Fruit fly (Drosophila melanogaster) whole organism, embryonic: Measurements from ENCODE around the gene Son.
A peak's percentile ranks its signal among the peaks of the same experiment; 100 is the strongest.

Experiments
- Aef1 ChIP-seq: fragments of 200-800 bp; sonication (Bioruptor generic); IDR thresholded peaks from 3 replicates; pipeline ENCODE4 v1.3.6; 2022; ENCODE audit warnings: missing biosample characterization, missing genetic modification characterization
- CG10366 ChIP-seq: fragments of 200-800 bp; sonication (Bioruptor generic); IDR thresholded peaks from 2 replicates; pipeline ENCODE4 v1.3.6; 2022; ENCODE audit warnings: missing biosample characterization, missing genetic modification characterization
- CG11085 ChIP-seq: fragments of 200-800 bp; sonication (Bioruptor generic); IDR thresholded peaks from 2 replicates; pipeline ENCODE4 v1.3.6; 2022; ENCODE audit warnings: missing biosample characterization, missing genetic modification characterization
- CG11696 ChIP-seq: fragments of 200-800 bp; sonication (Bioruptor generic); IDR thresholded peaks from 2 replicates; pipeline ENCODE4 v1.3.6; 2022; ENCODE audit warnings: missing biosample characterization, missing genetic modification characterization
- CG12236 ChIP-seq: fragments of 200-800 bp; sonication (Bioruptor generic); optimal IDR thresholded peaks from 2 replicates; lab custom pipeline; 2016; ENCODE audit warnings: missing biosample characterization, missing genetic modification characterization
- CG14860 ChIP-seq: fragments of 200-800 bp; sonication (Bioruptor generic); IDR thresholded peaks from 3 replicates; pipeline ENCODE4 v1.3.6; 2022; ENCODE audit warnings: missing biosample characterization, missing genetic modification characterization; ENCODE audit not compliant: partially characterized antibody
- CG15269 ChIP-seq: fragments of 200-800 bp; sonication (Bioruptor generic); optimal IDR thresholded peaks from 2 replicates; lab custom pipeline; 2018; ENCODE audit warnings: missing biosample characterization, mild to moderate bottlenecking, missing genetic modification characterization, moderate library complexity
- CG15479 ChIP-seq: fragments of 200-800 bp; sonication (Bioruptor generic); optimal IDR thresholded peaks from 3 replicates; lab custom pipeline; 2019; ENCODE audit warnings: missing biosample characterization, mild to moderate bottlenecking, missing genetic modification characterization, moderate library complexity
- CG1602 ChIP-seq: fragments of 200-800 bp; sonication (Bioruptor generic); optimal IDR thresholded peaks from 3 replicates; lab custom pipeline; 2016; ENCODE audit warnings: missing biosample characterization, missing genetic modification characterization
- CG16813 ChIP-seq: fragments of 200-800 bp; sonication (Bioruptor generic); IDR thresholded peaks from 3 replicates; pipeline ENCODE4 v1.3.6; 2022; ENCODE audit warnings: missing biosample characterization, missing genetic modification characterization; ENCODE audit not compliant: partially characterized antibody
- CG17568 ChIP-seq: fragments of 200-800 bp; sonication (Bioruptor generic); optimal IDR thresholded peaks from 2 replicates; lab custom pipeline; 2018; ENCODE audit warnings: missing biosample characterization, mild to moderate bottlenecking, missing genetic modification characterization, moderate library complexity
- CG2889 ChIP-seq: fragments of 200-800 bp; sonication (Bioruptor generic); IDR thresholded peaks from 3 replicates; pipeline ENCODE4 v1.3.6; 2022; ENCODE audit warnings: missing biosample characterization, missing genetic modification characterization
- CG3065 ChIP-seq: fragments of 200-800 bp; sonication (Bioruptor generic); optimal IDR thresholded peaks from 2 replicates; lab custom pipeline; 2016; ENCODE audit warnings: missing biosample characterization, missing genetic modification characterization
- CG31388 ChIP-seq: fragments of 200-800 bp; sonication (Bioruptor generic); optimal IDR thresholded peaks from 2 replicates; lab custom pipeline; 2016; ENCODE audit warnings: missing biosample characterization, missing genetic modification characterization
- CG4854 ChIP-seq: fragments of 200-800 bp; sonication (Bioruptor generic); optimal IDR thresholded peaks from 2 replicates; lab custom pipeline; 2016; ENCODE audit warnings: missing biosample characterization, missing genetic modification characterization, inconsistent platforms
- CG5953 ChIP-seq: fragments of 200-800 bp; sonication (Bioruptor generic); IDR thresholded peaks from 2 replicates; pipeline ENCODE4 v1.3.6; 2022; ENCODE audit warnings: missing biosample characterization, missing genetic modification characterization
- CG6272 ChIP-seq: fragments of 200-800 bp; sonication (Bioruptor generic); IDR thresholded peaks from 2 replicates; pipeline ENCODE4 v1.3.6; 2022; ENCODE audit warnings: missing biosample characterization, missing genetic modification characterization
- CrebB ChIP-seq: fragments of 200-800 bp; sonication (Bioruptor generic); optimal IDR thresholded peaks from 3 replicates; lab custom pipeline; 2018; ENCODE audit warnings: missing biosample characterization, mild to moderate bottlenecking, missing genetic modification characterization
- Dad ChIP-seq: fragments of 200-800 bp; sonication (Bioruptor generic); optimal IDR thresholded peaks from 3 replicates; lab custom pipeline; 2016; ENCODE audit warnings: missing biosample characterization, missing genetic modification characterization
- Dek ChIP-seq: fragments of 200-800 bp; sonication (Bioruptor generic); optimal IDR thresholded peaks from 3 replicates; lab custom pipeline; 2019; ENCODE audit warnings: missing biosample characterization, mild to moderate bottlenecking, missing genetic modification characterization, moderate library complexity
- Drgx ChIP-seq: fragments of 200-800 bp; sonication (Bioruptor generic); IDR thresholded peaks from 2 replicates; pipeline ENCODE4 v1.3.6; 2022; ENCODE audit warnings: missing biosample characterization, missing genetic modification characterization
- HHEX ChIP-seq: fragments of 200-800 bp; sonication (Bioruptor generic); optimal IDR thresholded peaks from 3 replicates; lab custom pipeline; 2017; ENCODE audit warnings: missing biosample characterization, mild to moderate bottlenecking, missing genetic modification characterization, missing genetic modification reagents
- Hr39 ChIP-seq: fragments of >200 bp; optimal IDR thresholded peaks from 2 replicates; lab custom pipeline; 2017
- Jarid2 ChIP-seq: fragments of 200-800 bp; sonication (Bioruptor generic); optimal IDR thresholded peaks from 3 replicates; lab custom pipeline; 2017; ENCODE audit warnings: mild to moderate bottlenecking, missing biosample characterization, missing genetic modification reagents, missing genetic modification characterization
- Kr ChIP-seq: fragments of 200-800 bp; sonication (Bioruptor generic); optimal IDR thresholded peaks from 2 replicates; lab custom pipeline; 2017; ENCODE audit warnings: missing biosample characterization, mild to moderate bottlenecking, missing genetic modification characterization
- Meics ChIP-seq: fragments of 200-800 bp; sonication (Bioruptor generic); optimal IDR thresholded peaks from 2 replicates; lab custom pipeline; 2017; ENCODE audit warnings: missing biosample characterization, mild to moderate bottlenecking, missing genetic modification characterization
- NK7.1 ChIP-seq: fragments of 200-800 bp; sonication (Bioruptor generic); optimal IDR thresholded peaks from 3 replicates; lab custom pipeline; 2016; ENCODE audit warnings: missing biosample characterization, missing genetic modification characterization
- Pdp1 ChIP-seq, 2 experiments: fragments of 200-800 bp; sonication (Bioruptor generic); optimal IDR thresholded peaks; 3 replicates each; lab custom pipeline; 2016; ENCODE audit warnings: missing biosample characterization in 2 of 2, missing genetic modification characterization in 2 of 2, mild to moderate bottlenecking in 1 of 2, moderate library complexity in 1 of 2
- Scr ChIP-seq: fragments of 200-800 bp; sonication (Bioruptor generic); IDR thresholded peaks from 2 replicates; pipeline ENCODE4 v1.3.6; 2022; ENCODE audit warnings: missing biosample characterization, missing genetic modification characterization; ENCODE audit not compliant: partially characterized antibody
- YL-1 ChIP-seq: fragments of 200-800 bp; sonication (Bioruptor generic); optimal IDR thresholded peaks from 3 replicates; lab custom pipeline; 2017; ENCODE audit warnings: missing biosample characterization, mild to moderate bottlenecking, missing genetic modification characterization
- chm ChIP-seq: fragments of 200-800 bp; sonication (Bioruptor generic); IDR thresholded peaks from 2 replicates; pipeline ENCODE4 v1.3.6; 2022; ENCODE audit warnings: missing biosample characterization, missing genetic modification characterization
- crol ChIP-seq: fragments of 200-800 bp; sonication (Bioruptor generic); IDR thresholded peaks from 2 replicates; pipeline ENCODE4 v1.3.6; 2022; ENCODE audit warnings: missing biosample characterization, missing genetic modification characterization
- dimm ChIP-seq: fragments of 200-800 bp; sonication (Bioruptor generic); IDR thresholded peaks from 2 replicates; pipeline ENCODE4 v1.3.6; 2022; ENCODE audit warnings: missing biosample characterization, missing genetic modification characterization
- emc ChIP-seq: fragments of 200-800 bp; sonication (Bioruptor generic); optimal IDR thresholded peaks from 2 replicates; lab custom pipeline; 2016; ENCODE audit warnings: missing biosample characterization, missing genetic modification characterization
- eve ChIP-seq, 2 experiments: fragments of >200 bp; optimal IDR thresholded peaks; 2 replicates each; lab custom pipeline; 2017; ENCODE audit warnings: missing biosample characterization in 2 of 2, missing genetic modification characterization in 2 of 2
- fd3F ChIP-seq: fragments of 200-800 bp; sonication (Bioruptor generic); optimal IDR thresholded peaks from 2 replicates; lab custom pipeline; 2018; ENCODE audit warnings: missing biosample characterization, mild to moderate bottlenecking, missing genetic modification characterization, moderate library complexity
- kni ChIP-seq: fragments of 200-800 bp; sonication (Bioruptor generic); optimal IDR thresholded peaks from 3 replicates; lab custom pipeline; 2017; ENCODE audit warnings: mild to moderate bottlenecking, missing biosample characterization, missing genetic modification reagents, missing genetic modification characterization
- lab ChIP-seq: fragments of 200-800 bp; sonication (Bioruptor generic); optimal IDR thresholded peaks from 3 replicates; lab custom pipeline; 2017; ENCODE audit warnings: missing biosample characterization, missing genetic modification characterization, mild to moderate bottlenecking, moderate library complexity, missing genetic modification reagents
- mirr ChIP-seq: fragments of 200-800 bp; sonication (Bioruptor generic); optimal IDR thresholded peaks from 3 replicates; lab custom pipeline; 2018; ENCODE audit warnings: missing biosample characterization, mild to moderate bottlenecking, missing genetic modification characterization
- nerfin-2 ChIP-seq: fragments of 200-800 bp; sonication (Bioruptor generic); IDR thresholded peaks from 2 replicates; pipeline ENCODE4 v1.3.6; 2022; ENCODE audit warnings: missing biosample characterization, missing genetic modification characterization; ENCODE audit not compliant: partially characterized antibody
- nmo ChIP-seq: fragments of 200-800 bp; sonication (Bioruptor generic); optimal IDR thresholded peaks from 2 replicates; lab custom pipeline; 2018; ENCODE audit warnings: missing biosample characterization, mild to moderate bottlenecking, missing genetic modification characterization, moderate library complexity
- oc ChIP-seq: fragments of 200-800 bp; sonication (Bioruptor generic); optimal IDR thresholded peaks from 2 replicates; lab custom pipeline; 2018; ENCODE audit warnings: missing biosample characterization, mild to moderate bottlenecking, missing genetic modification characterization, moderate library complexity
- rib ChIP-seq: fragments of 200-800 bp; sonication (Bioruptor generic); IDR thresholded peaks from 2 replicates; pipeline ENCODE4 v1.3.6; 2022; ENCODE audit warnings: missing biosample characterization, missing genetic modification characterization
- sisA ChIP-seq: fragments of 200-800 bp; sonication (Bioruptor generic); IDR thresholded peaks from 2 replicates; pipeline ENCODE4 v1.3.6; 2022; ENCODE audit warnings: missing biosample characterization, missing genetic modification characterization
- sr ChIP-seq: fragments of 200-800 bp; sonication (Bioruptor generic); IDR thresholded peaks from 3 replicates; pipeline ENCODE4 v1.3.6; 2022; ENCODE audit warnings: missing biosample characterization, missing genetic modification characterization
- stc ChIP-seq: fragments of 200-800 bp; sonication (Bioruptor generic); IDR thresholded peaks from 2 replicates; pipeline ENCODE4 v1.3.6; 2022; ENCODE audit warnings: missing biosample characterization, missing genetic modification characterization
- ttk ChIP-seq: fragments of 200-800 bp; sonication (Bioruptor generic); IDR thresholded peaks from 2 replicates; pipeline ENCODE4 v2.1.2; 2022; ENCODE audit warnings: missing biosample characterization, missing genetic modification characterization
- usp ChIP-seq: fragments of >200 bp; optimal IDR thresholded peaks from 2 replicates; lab custom pipeline; 2017; ENCODE audit warnings: missing biosample characterization, missing genetic modification characterization

Son gene

dm6 chr3R:9533181-9534124 is 44.4 kb upstream of the Son start (continued):
- TF ChIP-seq CG14860 (GFP tag; lab: Robert Waterston, UW) (peak; percentile 46; the same call in 2 of the 3 replicates), Drgx (GFP tag; lab: Robert Waterston, UW) (peak; percentile 91), CG3065 (GFP tag; lab: Kevin White, UChicago) (peak; percentile 67), CG17568 (peak; percentile 87), eve (GFP tag; optimal IDR thresholded peaks at IDR 0.05; lab: Kevin White, UChicago) (peak in 1 of 2 experiments; percentile 100), CG12236 (GFP tag; lab: Kevin White, UChicago) (peak; percentile 69), sr (GFP tag; lab: Robert Waterston, UW) (peak; percentile 64; the same call in 1 of the 3 replicates), ttk (peak; percentile 78), emc (GFP tag; lab: Kevin White, UChicago) (peak; percentile 87), oc (peak; percentile 62), CG11085 (GFP tag; lab: Robert Waterston, UW) (peak; percentile 80), Dek (tag; lab: Kevin White, UChicago) (peak; percentile 96), nmo (GFP tag; lab: Kevin White, UChicago) (peak; percentile 98), Meics (peak; percentile 98), CG15269 (tag; lab: Kevin White, UChicago) (peak; percentile 97), HHEX (peak; percentile 97), Pdp1 (GFP tag; optimal IDR thresholded peaks at IDR 0.05; lab: Kevin White, UChicago) (peak; percentile 84 to 96), Jarid2 (GFP tag; lab: Kevin White, UChicago) (peak; percentile 82), Dad (GFP tag; lab: Kevin White, UChicago) (peak; percentile 92), Kr (no peak), CG15479 (peak; percentile 28), CG6272 (peak; percentile 82), fd3F (GFP tag; lab: Kevin White, UChicago) (peak; percentile 94), nerfin-2 (0 out of 2 replicates have a peak, but pooled peaks have one; percentile 34), YL-1 (peak; percentile 85), mirr (GFP tag; lab: Kevin White, UChicago) (peak; percentile 80), CG10366 (GFP tag; lab: Robert Waterston, UW) (peak; percentile 80), CG4854 (peak; percentile 93), chm (peak; percentile 58; the same call in 1 of the 2 replicates), Scr (GFP tag; lab: Robert Waterston, UW) (0 out of 2 replicates have a peak, but pooled peaks have one; percentile 22), CG2889 (GFP tag; lab: Robert Waterston, UW) (peak; percentile 71; the same call in 1 of the 3 replicates), dimm (GFP tag; lab: Robert Waterston, UW) (peak; percentile 40), crol (GFP tag; lab: Robert Waterston, UW) (no peak), CG1602 (GFP tag; lab: Kevin White, UChicago) (peak; percentile 94), NK7.1 (GFP tag; lab: Kevin White, UChicago) (peak; percentile 87), CG31388 (peak; percentile 87), CG11696 (GFP tag; lab: Robert Waterston, UW) (peak; percentile 61), CrebB (peak; percentile 83), sisA (GFP tag; lab: Robert Waterston, UW) (peak; percentile 83), kni (GFP tag; lab: Kevin White, UChicago) (peak; percentile 88), CG16813 (GFP tag; lab: Robert Waterston, UW) (no peak), lab (peak; percentile 96), CG5953 (peak; percentile 40; the same call in 1 of the 2 replicates), stc (GFP tag; lab: Robert Waterston, UW) (peak; percentile 74), rib (no peak; the same call in 1 of the 2 replicates), Hr39 (lab: Kevin White, UChicago) (no peak), usp (GFP tag; lab: Kevin White, UChicago) (no peak), Aef1 (peak; percentile 84)
